Fruit fly (Drosophila melanogaster): ENCODE measurements around the gene RhoGAP15B.

DNA sequence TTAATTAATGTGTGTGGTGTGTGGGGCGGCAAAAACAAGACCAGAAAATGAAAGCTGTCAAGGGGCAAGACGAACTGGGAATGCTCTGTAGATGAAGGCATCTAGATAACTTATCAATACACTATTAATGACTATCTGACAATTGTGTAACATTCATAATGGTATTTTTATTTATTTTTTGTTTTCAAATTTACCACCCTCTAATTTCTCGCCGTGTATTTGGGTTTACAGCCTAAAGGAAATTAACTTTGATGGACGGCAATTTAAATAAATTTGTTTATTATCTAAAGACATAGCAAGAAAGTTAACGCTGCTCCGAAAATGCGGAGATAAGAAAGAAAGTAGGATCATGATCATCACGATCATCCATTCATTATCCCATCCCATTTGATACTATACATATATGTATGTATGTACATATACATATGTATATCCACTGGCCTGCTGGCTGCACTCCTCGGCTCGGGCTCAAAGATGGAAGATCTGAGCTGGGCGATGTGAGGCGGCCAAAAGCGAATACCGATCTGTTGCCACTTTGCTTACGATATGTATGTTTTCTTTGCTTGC, 10.2 kb upstream of the RhoGAP15B start:
- TF ChIP-seq CG6791 (GFP tag; IDR thresholded peaks at IDR 0.05; ENCODE audit: partially characterized antibody) (no peak), Hr78 (GFP tag; optimal IDR thresholded peaks at IDR 0.05) (no peak), CG12071 (GFP tag; optimal IDR thresholded peaks at IDR 0.05) (no peak), C15 (GFP tag; IDR thresholded peaks at IDR 0.05) (no peak), ro (GFP tag; IDR thresholded peaks at IDR 0.05) (no peak), CG10654 (GFP tag; optimal IDR thresholded peaks at IDR 0.05) (no peak), CG16779 (GFP tag; IDR thresholded peaks at IDR 0.05) (no peak), h (optimal IDR thresholded peaks at IDR 0.05) (no peak), CG10267 (tag; optimal IDR thresholded peaks at IDR 0.05) (no peak), fd96Cb (tag; optimal IDR thresholded peaks at IDR 0.05) (no peak), zfh1 (GFP tag; IDR thresholded peaks at IDR 0.05) (0 out of 3 replicates have a peak, but pooled peaks have one; percentile 4), Dref (GFP tag; IDR thresholded peaks at IDR 0.05) (no peak), Rfx (GFP tag; IDR thresholded peaks at IDR 0.05) (no peak)

Measured in whole organism, embryonic.